Fruit fly (Drosophila melanogaster) ovary, adult (tissue): ENCODE measurements around the gene CG15043.

Experiments
- CG17801 ChIP-seq: fragments of 200-800 bp; optimal IDR thresholded peaks from 2 replicates; lab custom pipeline; 2019; ENCODE audit warnings: missing biosample characterization, mild to moderate bottlenecking, missing genetic modification characterization, moderate library complexity; ENCODE audit not compliant: partially characterized antibody

CG15043 gene

DNA sequence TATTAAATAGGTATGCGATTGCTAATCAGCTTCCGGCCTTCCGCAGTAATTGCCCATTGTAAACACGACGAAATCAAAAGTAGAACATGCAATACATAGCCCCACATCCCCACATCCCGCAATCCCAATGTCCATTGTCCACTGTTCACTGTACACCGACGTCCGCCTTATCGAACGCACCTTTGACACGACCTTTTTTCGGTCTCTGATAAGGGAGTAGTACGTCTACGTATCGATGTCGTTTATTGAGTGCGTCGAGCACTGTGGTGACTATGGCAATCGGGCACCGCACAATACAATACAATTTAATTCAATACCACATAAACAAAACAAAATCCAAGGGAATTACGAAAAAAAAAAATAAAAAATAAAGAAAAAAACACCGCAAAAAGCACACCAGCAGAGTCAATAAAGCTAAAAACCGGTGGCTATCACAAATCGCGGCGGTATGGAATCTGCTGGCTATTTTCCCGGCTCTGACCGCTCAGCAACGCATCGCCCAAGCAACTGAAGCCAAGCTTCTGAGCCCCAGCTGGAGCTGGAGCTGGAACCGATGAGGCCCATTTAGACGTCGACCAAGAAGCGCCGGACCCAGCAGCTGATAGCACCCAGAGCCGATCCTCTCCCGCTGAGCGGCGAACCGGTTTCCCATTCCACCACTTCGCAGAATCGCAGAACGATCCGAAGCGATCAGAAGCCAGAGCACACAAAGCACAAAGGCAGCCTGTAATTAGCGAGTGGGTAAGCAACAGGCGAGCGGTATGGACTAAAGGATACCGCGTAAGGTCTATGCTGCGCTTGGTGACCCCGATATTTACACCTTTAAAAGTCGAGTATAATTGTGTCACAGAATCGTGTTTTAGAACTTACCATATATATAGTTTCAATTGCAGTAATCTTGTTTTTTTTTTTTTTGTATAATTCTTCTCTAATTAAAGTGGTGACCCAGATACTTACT lies 10.4 kb downstream of the CG15043 start, which contains the start of gene Hayan:
Gene Hayan (minus strand): TSS at position 512 of the 958 bp plus-strand sequence.
- TF ChIP-seq CG17801 (GFP tag; lab: Kevin White, UChicago), result no peak

DNA sequence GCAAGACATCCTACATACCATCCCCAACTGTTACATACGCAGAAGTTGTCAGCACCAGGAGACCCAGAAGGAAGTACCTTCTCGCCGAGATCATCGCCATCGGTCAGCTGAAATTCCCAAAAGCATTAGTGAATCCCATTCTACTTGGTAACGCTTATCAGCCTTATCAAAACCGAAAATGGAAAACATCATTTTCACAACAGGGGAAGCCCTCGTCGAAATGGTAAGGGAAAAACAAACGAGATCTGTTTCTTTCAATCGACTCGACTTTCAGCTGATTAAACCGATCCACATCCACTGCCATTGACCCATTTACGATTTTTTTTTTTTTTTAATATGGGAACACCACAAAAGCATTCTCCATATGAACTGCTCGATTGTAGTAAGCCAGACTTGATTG lies 11.4 kb downstream of the CG15043 start:
- no peak for TF ChIP-seq CG17801 (GFP tag; lab: Kevin White, UChicago)

DNA sequence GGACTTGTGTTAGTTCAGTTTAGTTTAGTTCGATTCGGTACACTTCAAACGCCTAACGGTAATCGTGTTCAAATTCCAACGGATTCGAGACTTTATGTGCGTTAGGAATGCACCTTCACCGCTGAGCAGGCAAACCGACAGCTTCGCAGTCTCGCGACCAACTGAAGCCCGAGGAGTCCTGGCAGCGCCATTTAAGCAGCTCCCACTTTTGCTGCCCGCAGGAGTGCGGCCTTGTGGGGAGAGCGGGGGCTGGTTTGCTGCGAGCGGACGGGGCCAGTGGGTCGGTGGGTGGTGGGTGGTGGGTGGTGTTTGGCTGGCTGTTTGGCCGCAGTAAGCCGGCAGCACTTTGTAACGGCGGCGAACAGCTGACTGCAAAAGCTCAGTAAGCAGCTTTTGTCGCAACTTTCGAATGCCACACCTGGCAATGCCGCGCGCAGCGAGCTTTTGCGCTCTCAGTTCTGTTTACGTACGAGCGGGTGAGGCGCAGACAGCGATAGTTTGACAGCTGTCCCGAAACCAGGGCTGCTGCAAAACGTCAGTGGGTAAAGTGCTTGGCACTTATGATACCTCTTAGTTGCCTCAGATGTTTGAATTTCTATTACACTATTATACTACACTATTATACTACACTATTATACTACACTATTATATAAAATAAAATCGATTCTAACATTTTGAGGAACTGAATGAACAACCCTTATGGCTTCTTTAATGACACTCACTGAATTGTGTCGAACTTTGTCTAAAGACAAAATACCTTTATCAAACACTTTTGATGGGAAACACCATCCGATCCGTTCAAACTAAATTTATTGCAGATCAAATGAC lies 14.4 kb downstream of the CG15043 start, which contains the start of gene CG32547:
Gene CG32547 (minus strand): TSS at position 181 of the 828 bp plus-strand sequence.
- TF ChIP-seq CG17801 (GFP tag; lab: Kevin White, UChicago), result peak; percentile 74

DNA sequence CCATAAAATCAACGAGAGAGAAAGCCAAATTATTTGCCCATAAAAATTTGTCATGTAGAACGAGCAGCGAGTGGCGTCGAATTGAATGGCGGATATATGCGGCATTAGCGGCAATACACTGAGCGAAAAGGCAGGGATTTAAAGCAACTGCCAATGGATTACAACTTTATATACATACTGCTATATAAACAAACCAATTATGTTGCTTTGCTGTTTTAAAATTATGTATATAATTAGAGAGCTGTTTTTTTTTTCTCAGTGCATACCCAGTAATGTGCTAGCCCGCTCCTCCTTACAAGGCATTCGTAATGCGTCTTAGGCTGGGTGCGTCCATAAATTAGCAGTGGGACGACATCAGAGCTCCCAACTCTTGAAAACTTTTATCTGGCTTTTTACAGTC lies 26.1 kb downstream of the CG15043 start:
- no peak for TF ChIP-seq CG17801 (GFP tag; lab: Kevin White, UChicago)

DNA sequence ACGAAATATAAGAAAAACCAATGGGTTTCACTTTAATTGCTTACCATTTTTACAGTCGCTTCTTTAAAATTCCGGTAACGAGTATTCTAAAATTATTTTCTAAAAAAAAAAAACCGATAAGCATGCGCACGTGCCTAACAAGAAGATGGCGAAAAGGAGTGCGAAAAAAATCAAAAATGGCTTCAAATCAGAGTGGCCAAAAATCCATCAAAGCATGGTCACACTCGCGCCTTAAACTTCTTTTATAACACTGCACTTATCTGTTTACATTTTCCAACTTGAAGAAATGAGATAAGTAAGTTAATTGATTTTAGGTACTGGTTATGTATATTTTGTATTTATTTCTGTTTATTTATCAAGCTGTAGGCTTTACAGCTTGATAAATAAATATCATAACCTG lies 33.6 kb downstream of the CG15043 start, which contains the start of gene CG43843:
Gene CG43843 (minus strand): TSS at position 101 of the 400 bp plus-strand sequence.
- TF ChIP-seq CG17801 (GFP tag; lab: Kevin White, UChicago), result no peak

DNA sequence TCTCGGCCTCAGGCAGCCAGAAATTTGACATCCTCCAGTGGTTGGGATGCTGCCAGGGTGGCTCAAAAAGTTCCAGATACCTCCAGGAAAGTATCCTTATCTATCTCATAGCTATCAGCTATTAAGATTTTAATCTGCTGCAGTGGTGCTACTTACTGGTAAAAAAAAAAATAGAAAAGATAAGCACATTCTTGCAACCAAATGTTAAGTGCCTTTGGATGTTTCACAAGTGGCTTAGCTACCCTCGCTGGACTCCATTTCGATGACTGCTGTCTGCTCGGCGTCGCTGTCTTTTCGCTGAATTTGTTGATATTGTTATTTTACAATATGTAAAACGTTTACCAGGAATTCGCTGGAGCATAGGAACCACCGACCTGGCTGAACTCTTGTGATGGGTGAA lies 41.3 kb downstream of the CG15043 start:
- no peak for TF ChIP-seq CG17801 (GFP tag; lab: Kevin White, UChicago)
